Fruit fly (Drosophila melanogaster) whole organism, adult: ENCODE results near the gene PGAP2.

Experiments
- Clk ChIP-seq: fragments of 200-800 bp; sonication (Bioruptor generic); optimal IDR thresholded peaks from 2 replicates; lab custom pipeline; 2017; ENCODE audit warnings: missing biosample characterization, missing genetic modification characterization
- bab1 ChIP-seq: fragments of 200-800 bp; sonication (Bioruptor generic); optimal IDR thresholded peaks from 3 replicates; lab custom pipeline; 2019; ENCODE audit warnings: missing biosample characterization, mild to moderate bottlenecking, missing genetic modification characterization, moderate library complexity
- cic ChIP-seq: fragments of 200-800 bp; sonication (Bioruptor generic); optimal IDR thresholded peaks from 2 replicates; lab custom pipeline; 2017; ENCODE audit warnings: missing biosample characterization, mild to moderate bottlenecking, missing genetic modification characterization, moderate library complexity
- cnc ChIP-seq, 2 experiments: fragments of >200 bp; optimal IDR thresholded peaks; 2 replicates each; lab custom pipeline; 2017
- pad ChIP-seq: fragments of 200-800 bp; sonication (Bioruptor generic); optimal IDR thresholded peaks from 3 replicates; lab custom pipeline; 2017; ENCODE audit warnings: missing biosample characterization, missing genetic modification characterization, mild to moderate bottlenecking, moderate library complexity, missing genetic modification reagents

dm6 chr2L:840716-841115 lies 21.4 kb upstream of the PGAP2 start:
- no peak for TF ChIP-seq Clk
- TF ChIP-seq cnc (optimal IDR thresholded peaks at IDR 0.05; lab: Kevin White, UChicago), result no peak
- peak; percentile 63 for TF ChIP-seq cic
- no peak for TF ChIP-seq pad (GFP tag; lab: Kevin White, UChicago)
- peak; percentile 10 for TF ChIP-seq bab1
